Worm (Caenorhabditis elegans) whole organism, L4 larva: Measurements from ENCODE around the gene str-134.
A peak's percentile ranks its signal among the peaks of the same experiment; 100 is the strongest.

Source experiments
- F26F4.8 ChIP-seq: fragments of 200-800 bp; sonication (Bioruptor generic); conservative IDR thresholded peaks from 2 replicates; pipeline ENCODE4 v1.3.6; 2022; ENCODE audit warnings: missing genetic modification characterization, missing compliant biosample characterization
- F37D6.2 ChIP-seq: sonication (generic microtip); optimal IDR thresholded peaks from 2 replicates; lab custom pipeline; 2016; ENCODE audit warnings: mild to moderate bottlenecking, missing genetic modification characterization, missing compliant biosample characterization
- F44E2.7 ChIP-seq: fragments of 200-800 bp; sonication (Bioruptor generic); IDR thresholded peaks from 2 replicates; pipeline ENCODE4 v2.1.2; 2022; ENCODE audit warnings: missing genetic modification characterization, missing compliant biosample characterization
- T20F7.1 ChIP-seq: fragments of 200-800 bp; sonication (Bioruptor generic); optimal IDR thresholded peaks from 2 replicates; lab custom pipeline; 2018; ENCODE audit warnings: mild to moderate bottlenecking, missing genetic modification characterization, missing compliant biosample characterization
- T26A8.4 ChIP-seq: fragments of 200-800 bp; sonication (Bioruptor generic); IDR thresholded peaks from 2 replicates; pipeline ENCODE4 v1.3.6; 2022; ENCODE audit warnings: missing genetic modification characterization, missing compliant biosample characterization
- Y105C5A.15 ChIP-seq: fragments of 200-800 bp; sonication (Bioruptor generic); IDR thresholded peaks from 2 replicates; pipeline ENCODE4 v1.3.6; 2022; ENCODE audit warnings: missing genetic modification characterization, missing compliant biosample characterization
- Y48G9A.11 ChIP-seq: fragments of 200-800 bp; sonication (Bioruptor generic); IDR thresholded peaks from 2 replicates; pipeline ENCODE4 v1.3.6; 2022; ENCODE audit warnings: missing genetic modification reagents, missing genetic modification characterization, missing compliant biosample characterization
- aly-2 ChIP-seq: sonication (generic microtip); optimal IDR thresholded peaks from 2 replicates; lab custom pipeline; 2018; ENCODE audit warnings: missing biosample characterization, missing genetic modification characterization
- arid-1 ChIP-seq: fragments of 200-800 bp; sonication (Bioruptor generic); conservative IDR thresholded peaks from 2 replicates; pipeline ENCODE4 v1.3.6; 2022; ENCODE audit warnings: missing genetic modification reagents, missing genetic modification characterization, missing compliant biosample characterization
- ceh-28 ChIP-seq: fragments of 150-350 bp; optimal IDR thresholded peaks from 2 replicates; lab custom pipeline; 2014; ENCODE audit warnings: missing biosample characterization, missing genetic modification reagents, missing genetic modification characterization
- ceh-62 ChIP-seq: sonication (generic microtip); optimal IDR thresholded peaks from 2 replicates; lab custom pipeline; 2017; ENCODE audit warnings: missing biosample characterization, missing genetic modification characterization
- egl-43 ChIP-seq: fragments of 200-800 bp; sonication (Bioruptor generic); IDR thresholded peaks from 2 replicates; pipeline ENCODE4 v1.3.6; 2022; ENCODE audit warnings: missing genetic modification reagents, missing genetic modification characterization, missing compliant biosample characterization
- gei-8 ChIP-seq: fragments of 200-800 bp; sonication (Bioruptor generic); optimal IDR thresholded peaks from 2 replicates; lab custom pipeline; 2018; ENCODE audit warnings: mild to moderate bottlenecking, missing genetic modification characterization, missing compliant biosample characterization
- hlh-11 ChIP-seq: fragments of 200-800 bp; sonication (Bioruptor generic); optimal IDR thresholded peaks from 2 replicates; lab custom pipeline; 2018; ENCODE audit warnings: mild to moderate bottlenecking, missing genetic modification characterization, missing compliant biosample characterization
- hlh-30 ChIP-seq: sonication (generic microtip); optimal IDR thresholded peaks from 2 replicates; lab custom pipeline; 2017; ENCODE audit warnings: antibody characterized with exemption, mild to moderate bottlenecking, missing genetic modification characterization, missing compliant biosample characterization; ENCODE audit not compliant: insufficient read depth
- jun-1 ChIP-seq: fragments of 150-350 bp; optimal IDR thresholded peaks from 2 replicates; lab custom pipeline; 2014; ENCODE audit warnings: missing biosample characterization, missing genetic modification reagents, missing genetic modification characterization
- lim-7 ChIP-seq: fragments of 200-800 bp; sonication (Bioruptor generic); IDR thresholded peaks from 2 replicates; pipeline ENCODE4 v1.3.6; 2022; ENCODE audit warnings: missing genetic modification characterization, missing compliant biosample characterization
- lsy-2 ChIP-seq, 2 experiments: fragments of 150-350 bp in 1 of 2; sonication (generic microtip) in 1 of 2; optimal IDR thresholded peaks; 2 replicates each; lab custom pipeline; 2014 to 2017; ENCODE audit warnings: missing biosample characterization in 2 of 2, missing genetic modification characterization in 2 of 2
- mdl-1 ChIP-seq, 2 experiments: fragments of 150-350 bp in 1 of 2; sonication (generic microtip) in 1 of 2; optimal IDR thresholded peaks; 2 replicates each; lab custom pipeline; 2014 to 2017; ENCODE audit warnings: missing biosample characterization in 2 of 2, missing genetic modification characterization in 2 of 2
- mdt-29 ChIP-seq: fragments of 200-800 bp; sonication (Bioruptor generic); IDR thresholded peaks from 2 replicates; pipeline ENCODE4 v1.3.6; 2022; ENCODE audit warnings: missing genetic modification reagents, missing genetic modification characterization, missing compliant biosample characterization
- mep-1 ChIP-seq: fragments of 150-350 bp; sonication (generic microtip); optimal IDR thresholded peaks from 3 replicates; lab custom pipeline; 2014; ENCODE audit warnings: missing biosample characterization, missing genetic modification characterization
- nhr-25 ChIP-seq: sonication (generic microtip); optimal IDR thresholded peaks from 2 replicates; lab custom pipeline; 2017; ENCODE audit warnings: missing genetic modification characterization, mild to moderate bottlenecking, missing compliant biosample characterization, antibody characterized with exemption, moderate library complexity, borderline replicate concordance; ENCODE audit not compliant: insufficient read depth
- nhr-28 ChIP-seq: fragments of 150-350 bp; optimal IDR thresholded peaks from 2 replicates; lab custom pipeline; 2014; ENCODE audit warnings: missing biosample characterization, missing genetic modification characterization
- nhr-41 ChIP-seq: fragments of 200-800 bp; sonication (Bioruptor generic); IDR thresholded peaks from 2 replicates; pipeline ENCODE4 v1.3.6; 2022; ENCODE audit warnings: missing genetic modification reagents, missing genetic modification characterization, missing compliant biosample characterization
- nhr-42 ChIP-seq: fragments of 200-800 bp; sonication (Bioruptor generic); IDR thresholded peaks from 2 replicates; pipeline ENCODE4 v1.3.6; 2022; ENCODE audit warnings: missing genetic modification characterization, missing compliant biosample characterization
- nhr-76 ChIP-seq: fragments of 150-350 bp; optimal IDR thresholded peaks from 2 replicates; lab custom pipeline; 2014; ENCODE audit warnings: missing biosample characterization, missing genetic modification characterization
- sdz-12 ChIP-seq: fragments of 200-800 bp; sonication (Bioruptor generic); optimal IDR thresholded peaks from 2 replicates; lab custom pipeline; 2018; ENCODE audit warnings: mild to moderate bottlenecking, missing genetic modification characterization, missing compliant biosample characterization
- skn-1 ChIP-seq: fragments of 150-350 bp; optimal IDR thresholded peaks from 2 replicates; lab custom pipeline; 2014; ENCODE audit warnings: missing biosample characterization, missing genetic modification characterization
- snpc-1.2 ChIP-seq: fragments of 200-800 bp; sonication (Bioruptor generic); IDR thresholded peaks from 2 replicates; pipeline ENCODE4 v1.3.6; 2022; ENCODE audit warnings: missing genetic modification reagents, missing genetic modification characterization, missing compliant biosample characterization
- spr-3 ChIP-seq: fragments of 200-800 bp; sonication (Bioruptor generic); optimal IDR thresholded peaks from 2 replicates; lab custom pipeline; 2018; ENCODE audit warnings: mild to moderate bottlenecking, missing genetic modification characterization, missing compliant biosample characterization
- unc-130 ChIP-seq: sonication (generic microtip); optimal IDR thresholded peaks from 2 replicates; lab custom pipeline; 2016; ENCODE audit warnings: missing genetic modification reagents, missing genetic modification characterization, missing compliant biosample characterization
- unc-62 ChIP-seq, 3 experiments: fragments of 150-350 bp in 1 of 3; sonication (generic microtip); optimal IDR thresholded peaks in 2 of 3; peaks in 1 of 3; 1 replicate in 1 of 3; 2 replicates in 2 of 3; lab custom pipeline; 2014 to 2017; ENCODE audit warnings: missing biosample characterization in 3 of 3, missing genetic modification characterization in 3 of 3, missing genetic modification reagents in 3 of 3, missing genotype in 1 of 3
- vab-7 ChIP-seq: fragments of 200-800 bp; sonication (Bioruptor generic); IDR thresholded peaks from 2 replicates; pipeline ENCODE4 v1.3.6; 2022; ENCODE audit warnings: missing genetic modification reagents, missing genetic modification characterization, missing compliant biosample characterization
- zip-11 ChIP-seq: fragments of 200-800 bp; sonication (Bioruptor generic); IDR thresholded peaks from 2 replicates; pipeline ENCODE4 v1.3.6; 2022; ENCODE audit warnings: missing genetic modification characterization, missing compliant biosample characterization

Gene str-134

DNA sequence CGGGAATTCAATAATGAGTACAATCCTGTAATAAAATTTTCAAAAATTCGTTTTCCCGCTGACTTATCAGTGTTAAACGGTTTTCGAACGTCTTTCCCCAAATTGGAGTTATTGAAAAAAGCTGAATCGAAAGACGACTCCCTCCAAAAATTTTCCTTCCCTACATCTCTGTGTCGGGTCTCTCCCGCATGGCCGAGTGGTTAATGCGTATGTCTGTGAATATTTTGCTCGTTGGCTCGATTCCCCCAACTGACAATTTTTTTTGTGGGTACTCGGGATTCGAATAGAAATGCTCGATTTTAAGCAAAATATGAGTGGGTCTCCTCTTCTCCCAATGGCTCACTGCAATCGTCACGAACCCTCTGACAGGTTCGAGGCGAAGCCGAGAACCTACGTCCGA, 37.0 kb upstream of the str-134 start (continued):
- TF ChIP-seq nhr-41 (GFP tag; lab: Robert Waterston, UW) (peak; percentile 11; the same call in 1 of the 2 replicates), vab-7 (GFP tag; lab: Robert Waterston, UW) (peak; percentile 73), Y105C5A.15 (0 out of 2 replicates have a peak, but pooled peaks have one; percentile 28), arid-1 (peak; percentile 68), lim-7 (GFP tag; lab: Robert Waterston, UW) (peak; percentile 87), Y48G9A.11 (GFP tag; lab: Robert Waterston, UW) (0 out of 2 replicates have a peak, but pooled peaks have one; percentile 34)

DNA sequence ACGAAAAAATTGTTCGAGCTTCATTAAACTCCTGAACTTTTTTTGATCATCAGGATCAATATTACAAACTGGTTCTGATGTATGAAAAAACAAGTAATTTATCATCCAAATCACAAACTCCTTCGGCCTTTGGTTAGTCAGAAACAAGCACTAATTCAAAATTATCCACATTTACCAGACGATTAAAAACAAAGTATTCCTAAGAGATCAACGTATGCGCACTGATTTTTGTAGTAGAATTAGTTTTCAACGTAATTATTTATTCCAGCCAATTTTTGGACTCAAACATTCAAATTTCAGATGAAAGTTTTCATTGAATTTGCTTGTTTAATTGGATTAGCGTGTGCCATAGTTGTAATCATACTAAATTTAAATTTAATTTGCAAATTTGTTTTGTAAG, 36.5 kb upstream of the str-134 start, which contains the start of gene srbc-38:
Gene srbc-38 (plus strand): TSS at position 301 of the 400 bp plus-strand sequence.
- no peak for TF ChIP-seq Y48G9A.11 (GFP tag; lab: Robert Waterston, UW)
- TF ChIP-seq F26F4.8, result no peak
- no peak for TF ChIP-seq lim-7 (GFP tag; lab: Robert Waterston, UW)
- TF ChIP-seq egl-43, result no peak
- no peak for TF ChIP-seq sdz-12 (GFP tag; lab: Kevin White, UChicago)
- TF ChIP-seq ceh-62 (tag; lab: Kevin White, UChicago), result no peak

DNA sequence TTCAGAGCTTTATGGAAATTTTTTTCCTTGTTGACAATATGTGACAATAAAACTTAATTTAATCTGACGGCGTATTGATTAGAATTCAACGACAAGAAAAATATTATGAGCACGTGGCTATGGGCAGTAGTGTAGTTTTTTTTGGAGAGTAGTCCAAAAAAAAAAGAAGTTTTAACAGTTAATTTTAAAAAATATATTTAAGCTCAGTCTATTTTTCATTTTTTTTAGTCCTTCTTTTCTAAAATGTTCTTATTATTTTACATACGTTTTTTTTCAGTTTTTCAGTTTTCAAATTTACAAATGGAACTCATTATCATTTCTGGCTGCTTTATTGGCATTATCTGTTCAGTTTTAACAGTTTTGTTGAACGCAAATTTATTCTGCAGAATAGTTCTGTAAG, 34.6 kb upstream of the str-134 start, which contains the start of gene srbc-39:
Gene srbc-39 (plus strand): TSS at position 301 of the 400 bp plus-strand sequence.
- no peak for TF ChIP-seq mdl-1 (tag; optimal IDR thresholded peaks at IDR 0.05; lab: Kevin White, UChicago)
- TF ChIP-seq nhr-28, result no peak
- TF ChIP-seq F37D6.2, result no peak
- TF ChIP-seq gei-8 (GFP tag; lab: Kevin White, UChicago), result no peak
- no peak for TF ChIP-seq nhr-42
- no peak for TF ChIP-seq mep-1 (tag; lab: Kevin White, UChicago)
- TF ChIP-seq snpc-1.2 (GFP tag; lab: Robert Waterston, UW), result no peak
- TF ChIP-seq ceh-28 (tag; lab: Kevin White, UChicago), result no peak
- TF ChIP-seq aly-2 (tag; lab: Kevin White, UChicago), result no peak
- no peak for TF ChIP-seq sdz-12 (GFP tag; lab: Kevin White, UChicago)
- TF ChIP-seq F44E2.7 (GFP tag; lab: Robert Waterston, UW), result no peak
- no peak for TF ChIP-seq T26A8.4 (GFP tag; lab: Robert Waterston, UW)
- TF ChIP-seq jun-1 (tag; lab: Kevin White, UChicago), result no peak
- TF ChIP-seq unc-130 (GFP tag; lab: Kevin White, UChicago), result no peak
- TF ChIP-seq hlh-11 (tag; lab: Kevin White, UChicago), result no peak
- no peak for TF ChIP-seq skn-1 (tag; lab: Kevin White, UChicago)

DNA sequence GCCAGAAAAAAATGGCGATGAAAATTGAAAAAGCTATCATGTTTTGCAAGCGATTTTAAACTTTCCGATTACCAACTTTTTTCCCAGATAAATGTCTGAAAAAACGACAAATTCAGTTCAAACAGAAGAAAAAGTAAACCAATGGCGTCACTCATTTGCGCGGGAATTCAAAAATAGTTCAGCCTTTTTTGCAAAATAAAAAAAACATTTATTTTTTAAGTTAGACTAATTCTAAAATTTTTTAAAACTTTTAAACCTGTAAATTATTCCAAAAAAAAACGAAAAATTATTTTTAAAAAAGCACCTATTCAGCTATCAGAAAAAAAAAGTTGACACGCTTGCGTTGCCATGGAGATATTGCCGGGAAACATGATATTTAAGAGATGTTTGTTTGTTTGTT, 30.6 kb upstream of the str-134 start, which contains the start of gene cyp-33C11:
Gene cyp-33C11 (minus strand): TSS at position 101 of the 400 bp plus-strand sequence.
- TF ChIP-seq Y105C5A.15 (no peak), mdt-29 (GFP tag; lab: Robert Waterston, UW) (no peak), mdl-1 (tag; optimal IDR thresholded peaks at IDR 0.05; lab: Kevin White, UChicago) (no peak), nhr-76 (no peak), zip-11 (GFP tag; lab: Robert Waterston, UW) (no peak), gei-8 (GFP tag; lab: Kevin White, UChicago) (no peak), ceh-62 (tag; lab: Kevin White, UChicago) (no peak), spr-3 (no peak), lsy-2 (tag; optimal IDR thresholded peaks at IDR 0.05; lab: Kevin White, UChicago) (no peak), nhr-41 (GFP tag; lab: Robert Waterston, UW) (no peak), hlh-30 (tag; lab: Kevin White, UChicago) (no peak), nhr-28 (no peak), F44E2.7 (GFP tag; lab: Robert Waterston, UW) (no peak), nhr-25 (no peak), T20F7.1 (no peak), unc-62 (GFP tag; optimal IDR thresholded peaks at IDR 0.05 in 1 of 2; lab: Kevin White, UChicago) (no peak), unc-62 (tag; optimal IDR thresholded peaks at IDR 0.05; lab: Kevin White, UChicago) (no peak)
